Worm (Caenorhabditis elegans) whole organism, late embryonic: ENCODE data around the gene srg-28.

Experiments used
- T23F11.4 ChIP-seq: fragments of 200-800 bp; sonication (Bioruptor generic); optimal IDR thresholded peaks from 2 replicates; lab custom pipeline; 2018; ENCODE audit warnings: mild to moderate bottlenecking, missing genetic modification characterization, missing compliant biosample characterization
- ama-1 ChIP-seq: fragments of 150-350 bp; optimal IDR thresholded peaks from 2 replicates; lab custom pipeline; 2014
- ceh-18 ChIP-seq: sonication (generic microtip); optimal IDR thresholded peaks from 2 replicates; lab custom pipeline; 2016; ENCODE audit warnings: missing genetic modification characterization, missing compliant biosample characterization
- ceh-19 ChIP-seq: fragments of 200-800 bp; sonication (Bioruptor generic); optimal IDR thresholded peaks from 2 replicates; lab custom pipeline; 2018; ENCODE audit warnings: mild to moderate bottlenecking, missing genetic modification characterization, missing compliant biosample characterization
- ceh-2 ChIP-seq: sonication (generic microtip); optimal IDR thresholded peaks from 2 replicates; lab custom pipeline; 2016; ENCODE audit warnings: missing genotype, missing genetic modification characterization, missing compliant biosample characterization
- ceh-22 ChIP-seq: sonication (generic microtip); optimal IDR thresholded peaks from 2 replicates; lab custom pipeline; 2017; ENCODE audit warnings: missing biosample characterization, missing genetic modification characterization
- ceh-31 ChIP-seq: sonication (generic microtip); optimal IDR thresholded peaks from 2 replicates; lab custom pipeline; 2016; ENCODE audit warnings: missing genetic modification characterization, missing compliant biosample characterization
- ceh-45 ChIP-seq: fragments of 200-800 bp; sonication (Bioruptor generic); IDR thresholded peaks from 2 replicates; pipeline ENCODE4 v1.3.6; 2022; ENCODE audit warnings: missing genetic modification reagents, missing genetic modification characterization, missing compliant biosample characterization
- ceh-48 ChIP-seq: sonication (generic microtip); optimal IDR thresholded peaks from 2 replicates; lab custom pipeline; 2016; ENCODE audit warnings: missing genetic modification characterization, inconsistent platforms, missing compliant biosample characterization
- ceh-9 ChIP-seq: sonication (generic microtip); optimal IDR thresholded peaks from 2 replicates; lab custom pipeline; 2016; ENCODE audit warnings: mild to moderate bottlenecking, missing genetic modification characterization, inconsistent platforms, missing compliant biosample characterization
- che-1 ChIP-seq: sonication (generic microtip); optimal IDR thresholded peaks from 2 replicates; lab custom pipeline; 2016; ENCODE audit warnings: mild to moderate bottlenecking, missing genetic modification characterization, missing compliant biosample characterization
- dve-1 ChIP-seq: sonication (generic microtip); optimal IDR thresholded peaks from 2 replicates; lab custom pipeline; 2017; ENCODE audit warnings: antibody characterized with exemption, mild to moderate bottlenecking, missing genetic modification characterization, missing compliant biosample characterization
- elt-2 ChIP-seq: sonication (generic microtip); optimal IDR thresholded peaks from 2 replicates; lab custom pipeline; 2016; ENCODE audit warnings: missing genetic modification reagents, missing genetic modification characterization, missing compliant biosample characterization
- eyg-1 ChIP-seq: sonication (generic microtip); optimal IDR thresholded peaks from 2 replicates; lab custom pipeline; 2016; ENCODE audit warnings: missing genotype, missing genetic modification characterization, missing compliant biosample characterization
- fkh-10 ChIP-seq: fragments of 150-350 bp; optimal IDR thresholded peaks from 2 replicates; lab custom pipeline; 2014; ENCODE audit warnings: missing biosample characterization, missing genetic modification reagents, missing genetic modification characterization
- fkh-6 ChIP-seq: sonication (generic microtip); optimal IDR thresholded peaks from 2 replicates; lab custom pipeline; 2016; ENCODE audit warnings: missing genetic modification characterization, missing compliant biosample characterization
- hlh-13 ChIP-seq: fragments of 200-800 bp; sonication (Bioruptor generic); optimal IDR thresholded peaks from 2 replicates; lab custom pipeline; 2018; ENCODE audit warnings: mild to moderate bottlenecking, missing genetic modification characterization, missing compliant biosample characterization
- hlh-6 ChIP-seq: sonication (generic microtip); optimal IDR thresholded peaks from 2 replicates; lab custom pipeline; 2016; ENCODE audit warnings: missing genotype, missing genetic modification characterization, missing compliant biosample characterization
- hlh-8 ChIP-seq: sonication (generic microtip); optimal IDR thresholded peaks from 2 replicates; lab custom pipeline; 2016; ENCODE audit warnings: missing genotype, missing genetic modification characterization, missing compliant biosample characterization
- madf-2 ChIP-seq: sonication (generic microtip); optimal IDR thresholded peaks from 2 replicates; lab custom pipeline; 2017; ENCODE audit warnings: missing genetic modification characterization, missing compliant biosample characterization
- mec-3 ChIP-seq: sonication (generic microtip); optimal IDR thresholded peaks from 2 replicates; lab custom pipeline; 2016; ENCODE audit warnings: borderline replicate concordance, missing genetic modification characterization, missing compliant biosample characterization
- nhr-232 ChIP-seq: sonication (generic microtip); optimal IDR thresholded peaks from 2 replicates; lab custom pipeline; 2016; ENCODE audit warnings: missing genetic modification characterization, missing compliant biosample characterization
- pat-9 ChIP-seq: fragments of 200-800 bp; sonication (Bioruptor generic); optimal IDR thresholded peaks from 2 replicates; lab custom pipeline; 2018; ENCODE audit warnings: mild to moderate bottlenecking, missing genetic modification characterization, moderate library complexity, missing compliant biosample characterization
- pax-1 ChIP-seq: fragments of 150-350 bp; optimal IDR thresholded peaks from 2 replicates; lab custom pipeline; 2014; ENCODE audit warnings: missing biosample characterization, missing genetic modification characterization
- pha-2 ChIP-seq: sonication (generic microtip); optimal IDR thresholded peaks from 2 replicates; lab custom pipeline; 2017; ENCODE audit warnings: mild to moderate bottlenecking, missing genetic modification characterization, missing compliant biosample characterization
- pha-4 ChIP-seq: fragments of 150-350 bp; optimal IDR thresholded peaks from 2 replicates; lab custom pipeline; 2018; ENCODE audit warnings: missing biosample characterization, missing genetic modification reagents, missing genetic modification characterization
- pqm-1 ChIP-seq: sonication (generic microtip); optimal IDR thresholded peaks from 2 replicates; lab custom pipeline; 2016; ENCODE audit warnings: missing genetic modification characterization, missing compliant biosample characterization
- pros-1 ChIP-seq: fragments of 150-350 bp; optimal IDR thresholded peaks from 2 replicates; lab custom pipeline; 2014; ENCODE audit warnings: missing biosample characterization, missing genetic modification reagents, missing genetic modification characterization
- ref-2 ChIP-seq: sonication (generic microtip); optimal IDR thresholded peaks from 2 replicates; lab custom pipeline; 2016; ENCODE audit warnings: missing genetic modification characterization, missing compliant biosample characterization
- rnt-1 ChIP-seq: sonication (generic microtip); optimal IDR thresholded peaks from 2 replicates; lab custom pipeline; 2016; ENCODE audit warnings: missing genetic modification characterization, missing compliant biosample characterization
- sox-2 ChIP-seq: fragments of 200-800 bp; sonication (Bioruptor generic); IDR thresholded peaks from 2 replicates; pipeline ENCODE4 v1.3.6; 2022; ENCODE audit warnings: missing genetic modification reagents, missing genetic modification characterization, missing compliant biosample characterization
- syd-9 ChIP-seq: sonication (generic microtip); optimal IDR thresholded peaks from 2 replicates; lab custom pipeline; 2016; ENCODE audit warnings: mild to moderate bottlenecking, missing genetic modification characterization, moderate library complexity, missing compliant biosample characterization
- tbx-2 ChIP-seq: sonication (generic microtip); optimal IDR thresholded peaks from 2 replicates; lab custom pipeline; 2016; ENCODE audit warnings: missing genetic modification characterization, missing compliant biosample characterization
- unc-3 ChIP-seq, 2 experiments: fragments of 200-800 bp in 1 of 2; sonication (Bioruptor generic) in 1 of 2; sonication (generic microtip) in 1 of 2; conservative IDR thresholded peaks in 1 of 2; optimal IDR thresholded peaks in 1 of 2; 2 replicates each; pipeline versions ENCODE4 v1.3.6 to Lab custom; 2016 to 2022; ENCODE audit warnings: missing compliant biosample characterization in 2 of 2, missing genetic modification characterization in 2 of 2, missing genetic modification reagents in 1 of 2
- unc-86 ChIP-seq: sonication (generic microtip); optimal IDR thresholded peaks from 2 replicates; lab custom pipeline; 2016; ENCODE audit warnings: missing genetic modification characterization, missing compliant biosample characterization
- zip-5 ChIP-seq: sonication (generic microtip); optimal IDR thresholded peaks from 2 replicates; lab custom pipeline; 2016; ENCODE audit warnings: missing genetic modification characterization, missing compliant biosample characterization
- ztf-16 ChIP-seq: sonication (generic microtip); optimal IDR thresholded peaks from 2 replicates; lab custom pipeline; 2017; ENCODE audit warnings: missing genetic modification characterization, missing compliant biosample characterization

srg-28 gene

DNA sequence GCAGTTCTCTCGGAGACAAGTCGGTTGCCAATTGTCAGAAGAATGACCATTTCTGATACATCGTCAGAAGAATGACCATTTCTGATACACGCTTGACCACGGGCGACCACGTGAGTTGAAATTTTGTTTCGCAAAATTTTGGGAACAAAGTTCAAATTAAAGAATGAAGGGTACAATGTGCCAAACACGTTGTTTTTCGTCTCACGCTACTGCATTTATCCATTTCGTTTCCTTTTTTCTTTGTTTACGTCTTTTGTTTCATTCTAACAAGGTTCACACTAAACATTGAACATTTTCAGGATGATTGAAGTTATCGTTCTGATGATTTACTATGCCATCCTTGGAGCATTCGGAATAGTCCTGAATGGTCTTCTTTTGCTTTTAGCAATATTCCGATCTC is 16.8 kb downstream of the srg-28 start, which contains the start of gene srd-9:
srd-9 (plus strand) TSS at position 301 of the 400 bp plus-strand sequence.
- TF ChIP-seq hlh-8 (tag; lab: Kevin White, UChicago) (no peak), pha-2 (tag; lab: Kevin White, UChicago) (no peak), unc-3 (GFP tag; conservative IDR thresholded peaks at IDR 0.05; lab: Robert Waterston, UW) (no peak), unc-3 (tag; optimal IDR thresholded peaks at IDR 0.05; lab: Kevin White, UChicago) (no peak), ceh-48 (no peak), ceh-45 (GFP tag; lab: Robert Waterston, UW) (no peak), elt-2 (no peak)

DNA sequence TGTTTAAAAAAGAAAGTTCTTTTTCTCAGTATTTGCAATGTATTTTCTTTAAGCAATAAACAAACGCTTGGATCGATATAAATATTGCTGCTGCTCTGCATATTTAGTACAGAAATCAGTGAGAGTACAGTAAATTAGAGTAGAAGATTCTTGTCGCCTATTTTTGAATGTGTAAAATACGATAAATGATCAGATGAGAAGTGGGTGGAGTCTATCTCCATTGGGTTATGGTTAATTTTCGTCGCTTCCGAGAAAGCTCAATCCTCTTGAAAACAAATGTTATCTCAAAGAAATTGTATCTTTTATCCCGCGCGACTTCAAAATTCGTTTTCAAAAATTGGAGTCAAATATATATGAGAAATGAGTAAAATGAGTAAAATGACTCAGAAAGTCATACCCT is 24.1 kb downstream of the srg-28 start, which contains the start of gene nhr-216:
nhr-216 (minus strand) TSS at position 101 of the 400 bp plus-strand sequence.
- TF ChIP-seq sox-2 (GFP tag; lab: Robert Waterston, UW) = no peak
- TF ChIP-seq pat-9 (tag; lab: Kevin White, UChicago) = no peak
- TF ChIP-seq ztf-16 (tag; lab: Kevin White, UChicago) = no peak
- no peak for TF ChIP-seq unc-86 (tag; lab: Kevin White, UChicago)
- TF ChIP-seq mec-3 (tag; lab: Kevin White, UChicago) = no peak

DNA sequence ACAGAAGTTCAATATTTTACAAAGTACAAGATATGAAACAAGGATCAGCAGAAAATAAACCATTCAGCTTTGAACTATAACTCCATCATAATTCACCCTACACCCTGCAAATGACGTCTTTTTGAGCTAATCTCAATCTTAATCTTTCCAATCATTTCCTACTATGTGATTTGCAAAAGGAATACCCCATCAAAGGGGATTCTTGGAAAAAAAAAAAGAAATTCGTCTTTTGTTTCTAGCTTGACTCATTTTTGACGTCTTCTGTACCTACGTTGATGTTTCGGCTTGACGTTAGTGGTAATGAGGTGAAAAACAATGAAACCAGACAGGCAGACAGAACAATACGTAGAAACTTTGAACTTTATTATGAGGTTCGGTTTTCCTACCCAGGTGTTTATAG is 27.5 kb downstream of the srg-28 start:
- TF ChIP-seq ceh-31 (tag; lab: Kevin White, UChicago) (no peak), rnt-1 (tag; lab: Kevin White, UChicago) (no peak), zip-5 (tag; lab: Kevin White, UChicago) (no peak)
- TF ChIP-seq, all 69 proteins: peak for 0

DNA sequence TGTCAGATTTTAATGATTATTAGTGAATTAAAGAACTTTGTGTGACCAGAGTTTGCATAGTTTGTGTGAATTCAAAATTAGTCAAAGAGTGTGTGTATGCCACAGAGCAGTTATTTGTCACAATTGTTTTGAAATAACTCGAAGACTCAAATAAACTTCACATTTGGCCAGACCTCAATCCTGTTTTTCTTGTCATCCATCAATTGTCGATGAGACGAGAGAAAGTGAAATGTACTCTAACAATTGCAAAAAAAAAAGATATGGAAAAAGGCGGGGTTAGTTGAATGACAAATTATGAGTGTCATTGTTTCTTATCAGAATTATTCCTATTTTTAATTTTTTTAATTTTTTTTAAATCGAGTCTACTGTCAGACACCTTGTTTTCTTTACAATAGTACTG is 30.2 kb downstream of the srg-28 start, which contains the start of gene T09D3.8:
T09D3.8 (plus strand) TSS at position 301 of the 400 bp plus-strand sequence.
- no peak for TF ChIP-seq pha-4 (tag; lab: Kevin White, UChicago)
- TF ChIP-seq che-1 = no peak
- TF ChIP-seq pat-9 (tag; lab: Kevin White, UChicago) = no peak
- TF ChIP-seq T23F11.4 = no peak
- no peak for TF ChIP-seq syd-9 (tag; lab: Kevin White, UChicago)
- TF ChIP-seq nhr-232 (tag; lab: Kevin White, UChicago) = no peak
- TF ChIP-seq ceh-18 = no peak
- no peak for TF ChIP-seq ceh-45 (GFP tag; lab: Robert Waterston, UW)
- TF ChIP-seq mec-3 (tag; lab: Kevin White, UChicago) = no peak
- no peak for TF ChIP-seq eyg-1 (tag; lab: Kevin White, UChicago)
- no peak for TF ChIP-seq hlh-6 (tag; lab: Kevin White, UChicago)
- no peak for TF ChIP-seq hlh-13
- TF ChIP-seq ama-1 (lab: Kevin White, UChicago) = no peak
- no peak for TF ChIP-seq ceh-22 (tag; lab: Kevin White, UChicago)
- TF ChIP-seq tbx-2 (tag; lab: Kevin White, UChicago) = no peak
- TF ChIP-seq, all 69 proteins: peak for 0

DNA sequence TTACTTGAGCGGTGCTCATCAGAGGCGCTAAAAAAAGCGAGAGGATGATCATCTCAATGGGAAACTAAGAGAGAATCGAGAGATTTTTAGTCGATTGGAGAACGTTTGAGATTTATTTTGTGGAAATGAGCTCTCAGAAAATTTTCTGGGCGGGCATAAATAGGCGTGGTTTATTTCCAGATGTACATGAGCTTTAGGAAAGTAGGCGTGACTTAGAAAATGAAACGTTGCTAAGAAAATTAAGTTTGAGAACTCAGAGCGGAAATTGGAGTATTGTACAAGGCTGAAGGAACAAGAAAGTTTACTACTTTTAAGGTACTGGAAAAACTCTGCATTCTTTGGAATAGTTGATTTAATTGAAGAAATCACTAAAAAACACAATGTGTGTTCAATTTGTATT is 34.1 kb downstream of the srg-28 start, which contains the start of gene T09D3.9:
T09D3.9 (minus strand) TSS at position 101 of the 400 bp plus-strand sequence.
- no peak for TF ChIP-seq rnt-1 (tag; lab: Kevin White, UChicago)
- no peak for TF ChIP-seq che-1
- TF ChIP-seq fkh-10 (GFP tag; lab: Kevin White, UChicago) = no peak

DNA sequence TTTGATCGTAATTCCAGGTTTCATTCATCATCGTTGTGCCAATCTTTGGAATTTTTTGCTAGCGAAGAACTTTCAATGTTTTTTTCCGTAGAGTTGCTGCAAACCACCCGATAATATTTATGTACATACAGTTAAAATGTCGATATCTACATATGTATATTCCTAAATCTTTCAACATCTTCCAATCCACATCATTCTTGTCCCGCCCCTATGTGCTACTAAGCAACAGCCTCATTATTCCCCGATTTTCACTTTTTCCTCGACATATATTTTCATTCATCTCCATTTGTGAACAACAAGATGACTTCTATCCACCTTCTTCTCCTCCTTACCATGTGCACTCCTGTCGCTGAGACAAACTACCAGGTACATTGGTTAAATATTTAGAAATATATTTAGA is 37.4 kb downstream of the srg-28 start, which contains the start of gene C35A11.3:
C35A11.3 (plus strand) TSS at position 301 of the 400 bp plus-strand sequence.
- TF ChIP-seq mec-3 (tag; lab: Kevin White, UChicago) (no peak), ceh-19 (no peak), pax-1 (no peak), pqm-1 (tag; lab: Kevin White, UChicago) (no peak), syd-9 (tag; lab: Kevin White, UChicago) (no peak), ceh-22 (tag; lab: Kevin White, UChicago) (no peak), hlh-13 (no peak), ceh-9 (no peak), dve-1 (tag; lab: Kevin White, UChicago) (no peak), ceh-2 (tag; lab: Kevin White, UChicago) (no peak), fkh-6 (no peak), madf-2 (tag; lab: Kevin White, UChicago) (no peak), pros-1 (tag; lab: Kevin White, UChicago) (no peak), ztf-16 (tag; lab: Kevin White, UChicago) (no peak), ceh-48 (no peak), nhr-232 (tag; lab: Kevin White, UChicago) (no peak), ref-2 (tag; lab: Kevin White, UChicago) (no peak), rnt-1 (tag; lab: Kevin White, UChicago) (no peak), hlh-8 (tag; lab: Kevin White, UChicago) (no peak), ceh-31 (tag; lab: Kevin White, UChicago) (no peak)
